Fruit fly (Drosophila melanogaster): ENCODE results near the gene CG43131.

The CG43131 gene

dm6 chr3R:5089514-5090259 is 19.3 kb downstream of the CG43131 start:
- TF ChIP-seq CG17801 (GFP tag; optimal IDR thresholded peaks at IDR 0.05; ENCODE audit: partially characterized antibody) = no peak

- TF ChIP-seq CG17801 (GFP tag; optimal IDR thresholded peaks at IDR 0.05; ENCODE audit: partially characterized antibody) = peak; percentile 25
Observed at dm6 chr3R:5087833-5088262, 21.1 kb downstream of the CG43131 start.

dm6 chr3R:5086822-5087491 is 22.0 kb downstream of the CG43131 start, which contains the start of gene corto:
Gene corto, minus strand, starts transcription at chr3R:5087072.
- TF ChIP-seq CG17801 (GFP tag; optimal IDR thresholded peaks at IDR 0.05; ENCODE audit: partially characterized antibody) = peak; percentile 19

- peak; percentile 67 for TF ChIP-seq CG17801 (GFP tag; optimal IDR thresholded peaks at IDR 0.05; ENCODE audit: partially characterized antibody)
Observed at dm6 chr3R:5086471-5086821, 22.5 kb downstream of the CG43131 start.

dm6 chr3R:5085381-5085780 is 23.6 kb downstream of the CG43131 start:
- TF ChIP-seq CG17801 (GFP tag; optimal IDR thresholded peaks at IDR 0.05; ENCODE audit: partially characterized antibody) = no peak

- TF ChIP-seq CG17801 (GFP tag; optimal IDR thresholded peaks at IDR 0.05; ENCODE audit: partially characterized antibody) = no peak
Observed at dm6 chr3R:5084413-5084812, 24.6 kb downstream of the CG43131 start.

dm6 chr3R:5082955-5083537 is 25.9 kb downstream of the CG43131 start:
- TF ChIP-seq CG17801 (GFP tag; optimal IDR thresholded peaks at IDR 0.05; ENCODE audit: partially characterized antibody) = no peak

dm6 chr3R:5081671-5082070 is 27.3 kb downstream of the CG43131 start:
- no peak for TF ChIP-seq CG17801 (GFP tag; optimal IDR thresholded peaks at IDR 0.05; ENCODE audit: partially characterized antibody)

- no peak for TF ChIP-seq CG17801 (GFP tag; optimal IDR thresholded peaks at IDR 0.05; ENCODE audit: partially characterized antibody)
Observed at dm6 chr3R:5080538-5080838, 28.5 kb downstream of the CG43131 start.

- TF ChIP-seq CG17801 (GFP tag; optimal IDR thresholded peaks at IDR 0.05; ENCODE audit: partially characterized antibody) = no peak
Observed at dm6 chr3R:5079786-5080537, 29.0 kb downstream of the CG43131 start.

- TF ChIP-seq CG17801 (GFP tag; optimal IDR thresholded peaks at IDR 0.05; ENCODE audit: partially characterized antibody) = no peak
Observed at dm6 chr3R:5076835-5077710, 31.9 kb downstream of the CG43131 start.

- no peak for TF ChIP-seq CG17801 (GFP tag; optimal IDR thresholded peaks at IDR 0.05; ENCODE audit: partially characterized antibody)
Observed at dm6 chr3R:5075934-5076834, 32.8 kb downstream of the CG43131 start.

- no peak for TF ChIP-seq CG17801 (GFP tag; optimal IDR thresholded peaks at IDR 0.05; ENCODE audit: partially characterized antibody)
Observed at dm6 chr3R:5073809-5074208, 35.2 kb downstream of the CG43131 start.

dm6 chr3R:5067380-5067779 is 41.6 kb downstream of the CG43131 start:
- TF ChIP-seq CG17801 (GFP tag; optimal IDR thresholded peaks at IDR 0.05; ENCODE audit: partially characterized antibody) = no peak
